Worm (Caenorhabditis elegans): ENCODE data around the gene F31A3.5.

Gene F31A3.5

ce11 chrX:17514422-17514821 lies 49.0 kb downstream of the F31A3.5 start:
- peak; percentile 41 for TF ChIP-seq pha-4 (tag; optimal IDR thresholded peaks at IDR 0.05)
- TF ChIP-seq cebp-1 (GFP tag; IDR thresholded peaks at IDR 0.05): 0 out of 2 replicates have a peak, but pooled peaks have one; percentile 13
- TF ChIP-seq cebp-1 (tag; optimal IDR thresholded peaks at IDR 0.05): peak; percentile 74
- TF ChIP-seq egrh-3 (GFP tag; IDR thresholded peaks at IDR 0.05): no peak
- no peak for TF ChIP-seq ceh-79 (tag; optimal IDR thresholded peaks at IDR 0.05)
- TF ChIP-seq ztf-18 (tag; optimal IDR thresholded peaks at IDR 0.05): no peak

ce11 chrX:17513507-17514113 lies 49.8 kb downstream of the F31A3.5 start, which contains the start of gene nhr-1:
TSS of gene nhr-1 (plus strand) at chrX:17514063.
- TF ChIP-seq dpff-1 (tag; optimal IDR thresholded peaks at IDR 0.05) (no peak), gei-17 (GFP tag; optimal IDR thresholded peaks at IDR 0.05) (peak; percentile 57), tbx-9 (tag; optimal IDR thresholded peaks at IDR 0.05; ENCODE audit: borderline replicate concordance) (no peak), lir-1 (GFP tag; conservative IDR thresholded peaks at IDR 0.05) (no peak), F23B12.7 (tag; optimal IDR thresholded peaks at IDR 0.05; ENCODE audit: insufficient read depth) (no peak), F55B11.4 (tag; optimal IDR thresholded peaks at IDR 0.05; ENCODE audit: borderline replicate concordance, insufficient read depth) (no peak), sea-2 (GFP tag; IDR thresholded peaks at IDR 0.05) (no peak), lin-26 (GFP tag; IDR thresholded peaks at IDR 0.05) (0 out of 2 replicates have a peak, but pooled peaks have one; percentile 40), ceh-58 (GFP tag; IDR thresholded peaks at IDR 0.05) (no peak), somi-1 (GFP tag; optimal IDR thresholded peaks at IDR 0.05) (peak; percentile 76), ekl-4 (GFP tag; IDR thresholded peaks at IDR 0.05) (peak; percentile 18; the same call in 1 of the 2 replicates), F22D6.2 (tag; optimal IDR thresholded peaks at IDR 0.05) (no peak), lag-1 (GFP tag; IDR thresholded peaks at IDR 0.05) (no peak), zim-3 (tag; optimal IDR thresholded peaks at IDR 0.05) (no peak), ceh-27 (GFP tag; optimal IDR thresholded peaks at IDR 0.05) (peak; percentile 75), ceh-79 (tag; optimal IDR thresholded peaks at IDR 0.05) (no peak), Y53G8AR.9 (GFP tag; conservative IDR thresholded peaks at IDR 0.05) (no peak), akir-1 (GFP tag; optimal IDR thresholded peaks at IDR 0.05) (no peak), dpl-1 (GFP tag; optimal IDR thresholded peaks at IDR 0.05) (no peak), Y95B8A.8 (GFP tag; IDR thresholded peaks at IDR 0.05) (no peak), hmg-1.2 (GFP tag; IDR thresholded peaks at IDR 0.05) (peak; percentile 86), F33H1.4 (GFP tag; IDR thresholded peaks at IDR 0.05) (no peak), nhr-90 (tag; optimal IDR thresholded peaks at IDR 0.05) (no peak), atf-7 (tag; optimal IDR thresholded peaks at IDR 0.05) (peak; percentile 36), snpc-1.3 (tag; optimal IDR thresholded peaks at IDR 0.05; ENCODE audit: insufficient read depth) (no peak), D2030.7 (GFP tag; IDR thresholded peaks at IDR 0.05) (no peak), madf-6 (GFP tag; IDR thresholded peaks at IDR 0.05) (no peak), hmg-20 (GFP tag; IDR thresholded peaks at IDR 0.05) (no peak), ZK185.1 (tag; optimal IDR thresholded peaks at IDR 0.05; ENCODE audit: poor library complexity, severe bottlenecking) (peak; percentile 38), lsy-27 (tag; optimal IDR thresholded peaks at IDR 0.05; ENCODE audit: borderline replicate concordance, insufficient read depth) (no peak), ztf-18 (tag; optimal IDR thresholded peaks at IDR 0.05) (no peak), Y56A3A.18 (GFP tag; IDR thresholded peaks at IDR 0.05) (no peak), lin-54 (GFP tag; optimal IDR thresholded peaks at IDR 0.05) (peak; percentile 16), nhr-27 (tag; optimal IDR thresholded peaks at IDR 0.05) (no peak), mes-4 (tag; optimal IDR thresholded peaks at IDR 0.05) (no peak), ceh-40 (GFP tag; IDR thresholded peaks at IDR 0.05) (no peak), egrh-3 (GFP tag; IDR thresholded peaks at IDR 0.05) (peak; percentile 54), ztf-22 (GFP tag; optimal IDR thresholded peaks at IDR 0.05) (peak; percentile 59), hsf-1 (GFP tag; IDR thresholded peaks at IDR 0.05) (0 out of 2 replicates have a peak, but pooled peaks have one; percentile 12), F39B2.1 (GFP tag; IDR thresholded peaks at IDR 0.05) (no peak), ztf-3 (GFP tag; optimal IDR thresholded peaks at IDR 0.05) (no peak), aptf-2 (GFP tag; conservative IDR thresholded peaks at IDR 0.05) (no peak), sdz-38 (tag; optimal IDR thresholded peaks at IDR 0.05) (no peak)

Measured in whole organism, young adult.